Fruit fly (Drosophila melanogaster): ENCODE results near the gene CG10561.

The CG10561 gene

DNA sequence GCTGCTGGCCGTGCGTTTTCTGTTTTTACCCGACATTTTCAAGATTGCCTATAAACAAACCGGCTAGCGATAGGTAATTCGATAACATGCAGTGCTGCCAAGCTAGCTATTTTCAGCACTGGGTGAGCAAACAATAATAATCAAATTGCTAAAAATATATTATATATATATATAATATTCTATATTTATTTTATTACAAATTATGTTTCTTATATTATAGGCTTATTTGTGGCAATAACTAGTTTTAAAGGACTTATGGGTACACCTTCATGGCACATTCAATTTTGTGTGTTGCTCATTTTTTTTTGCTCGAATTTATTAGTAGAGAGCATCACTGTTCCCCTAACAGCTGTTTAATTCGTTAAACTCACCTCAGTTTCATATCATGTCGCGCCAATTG is 12.7 kb downstream of the CG10561 start (continued):
- peak; percentile 42 for TF ChIP-seq HHEX (GFP tag; optimal IDR thresholded peaks at IDR 0.05)
- peak; percentile 66 for TF ChIP-seq CG2712 (tag; optimal IDR thresholded peaks at IDR 0.05)
- TF ChIP-seq CG11085 (GFP tag; IDR thresholded peaks at IDR 0.05) = no peak
- peak; percentile 71 for TF ChIP-seq PHDP (tag; optimal IDR thresholded peaks at IDR 0.05)
- peak; percentile 52; the same call in 2 of the 3 replicates for TF ChIP-seq croc (GFP tag; conservative IDR thresholded peaks at IDR 0.05)
- TF ChIP-seq Mrtf (GFP tag; IDR thresholded peaks at IDR 0.05) = no peak
- no peak for TF ChIP-seq CG12769 (tag; optimal IDR thresholded peaks at IDR 0.05)
- TF ChIP-seq CG4707 (GFP tag; optimal IDR thresholded peaks at IDR 0.05) = no peak
- no peak for TF ChIP-seq CG14965 (GFP tag; optimal IDR thresholded peaks at IDR 0.05; ENCODE audit: borderline replicate concordance)
- peak; percentile 46 for TF ChIP-seq CG16815 (GFP tag; optimal IDR thresholded peaks at IDR 0.05)
- TF ChIP-seq tin (GFP tag; optimal IDR thresholded peaks at IDR 0.05) = peak; percentile 21
- TF ChIP-seq CG17361 (GFP tag; IDR thresholded peaks at IDR 0.05) = peak; percentile 74
- TF ChIP-seq zfh1 (GFP tag; IDR thresholded peaks at IDR 0.05) = 0 out of 3 replicates have a peak, but pooled peaks have one; percentile 8
- peak; percentile 83 for TF ChIP-seq CG12391 (tag; optimal IDR thresholded peaks at IDR 0.05)
- peak; percentile 23 for TF ChIP-seq Hand (GFP tag; optimal IDR thresholded peaks at IDR 0.05)
- peak; percentile 9 for TF ChIP-seq run (tag; optimal IDR thresholded peaks at IDR 0.05)
- TF ChIP-seq Abd-B (GFP tag; optimal IDR thresholded peaks at IDR 0.05) = peak; percentile 68
- TF ChIP-seq Fer1 (GFP tag; optimal IDR thresholded peaks at IDR 0.05) = peak; percentile 76
- peak; percentile 60 for TF ChIP-seq CG18262 (tag; optimal IDR thresholded peaks at IDR 0.05)
- TF ChIP-seq CG11723 (GFP tag; optimal IDR thresholded peaks at IDR 0.05) = peak; percentile 30
- TF ChIP-seq CG9817 (tag; optimal IDR thresholded peaks at IDR 0.05) = peak; percentile 83
- no peak for TF ChIP-seq Dad (GFP tag; optimal IDR thresholded peaks at IDR 0.05)
- no peak for TF ChIP-seq CG18476 (GFP tag; optimal IDR thresholded peaks at IDR 0.05)
- peak; percentile 57; the same call in 1 of the 3 replicates for TF ChIP-seq CG34422 (GFP tag; IDR thresholded peaks at IDR 0.05)
- peak; percentile 65 for TF ChIP-seq gsb-n (tag; optimal IDR thresholded peaks at IDR 0.05)
- TF ChIP-seq org-1 (GFP tag; optimal IDR thresholded peaks at IDR 0.05) = no peak
- peak; percentile 34 for TF ChIP-seq CG4617 (GFP tag; optimal IDR thresholded peaks at IDR 0.05; ENCODE audit: borderline replicate concordance)
- TF ChIP-seq CG1233 (GFP tag; optimal IDR thresholded peaks at IDR 0.05) = peak; percentile 43
- TF ChIP-seq E2f2 (GFP tag; IDR thresholded peaks at IDR 0.05) = peak; percentile 67
- TF ChIP-seq pzg (GFP tag; optimal IDR thresholded peaks at IDR 0.05) = peak; percentile 18
- TF ChIP-seq CG11247 (GFP tag; IDR thresholded peaks at IDR 0.05) = 0 out of 2 replicates have a peak, but pooled peaks have one; percentile 11
- no peak for TF ChIP-seq CG16779 (GFP tag; IDR thresholded peaks at IDR 0.05)
- no peak for TF ChIP-seq MESR4 (GFP tag; optimal IDR thresholded peaks at IDR 0.05)
- peak; percentile 58 for TF ChIP-seq caup (GFP tag; optimal IDR thresholded peaks at IDR 0.05; ENCODE audit: severe bottlenecking)
- TF ChIP-seq Asciz (GFP tag; optimal IDR thresholded peaks at IDR 0.05) = no peak
- peak; percentile 40 for TF ChIP-seq BtbVII (GFP tag; optimal IDR thresholded peaks at IDR 0.05)
- TF ChIP-seq phol (tag; optimal IDR thresholded peaks at IDR 0.05) = peak; percentile 75
- peak; percentile 82 for TF ChIP-seq CG10147 (GFP tag; optimal IDR thresholded peaks at IDR 0.05)
- peak; percentile 67 for TF ChIP-seq CG2120 (GFP tag; optimal IDR thresholded peaks at IDR 0.05)
- peak; percentile 60 for TF ChIP-seq al (GFP tag; IDR thresholded peaks at IDR 0.05)
- peak; percentile 58 for TF ChIP-seq CG7556 (GFP tag; optimal IDR thresholded peaks at IDR 0.05)
- TF ChIP-seq unc-4 (GFP tag; IDR thresholded peaks at IDR 0.05; ENCODE audit: partially characterized antibody) = no peak; the same call in 1 of the 2 replicates
- TF ChIP-seq Ets97D (GFP tag; optimal IDR thresholded peaks at IDR 0.05) = no peak
- TF ChIP-seq YL-1 (GFP tag; optimal IDR thresholded peaks at IDR 0.05) = peak; percentile 73
- TF ChIP-seq CG30431 (GFP tag; optimal IDR thresholded peaks at IDR 0.05) = peak; percentile 7
- no peak for TF ChIP-seq CG12071 (GFP tag; optimal IDR thresholded peaks at IDR 0.05)
- TF ChIP-seq Xbp1 (GFP tag; optimal IDR thresholded peaks at IDR 0.05) = peak; percentile 63
- peak; percentile 53; the same call in 2 of the 4 replicates for TF ChIP-seq Dll (GFP tag; IDR thresholded peaks at IDR 0.05; ENCODE audit: partially characterized antibody)
- TF ChIP-seq CG17912 (GFP tag; optimal IDR thresholded peaks at IDR 0.05) = peak; percentile 8

All from whole organism, embryonic.